Worm (Caenorhabditis elegans): Measurements from ENCODE around the gene lex-1.

lex-1 gene

ce11 chrIV:12044844-12045738 is 34.2 kb upstream of the lex-1 start:
- TF ChIP-seq klf-2 (GFP tag; conservative IDR thresholded peaks at IDR 0.05) (no peak), med-1 (GFP tag; optimal IDR thresholded peaks at IDR 0.05; ENCODE audit: insufficient read depth) (no peak), flt-1 (GFP tag; IDR thresholded peaks at IDR 0.05) (no peak), cog-1 (tag; optimal IDR thresholded peaks at IDR 0.05) (no peak), ztf-23 (GFP tag; IDR thresholded peaks at IDR 0.05) (no peak), tab-1 (GFP tag; IDR thresholded peaks at IDR 0.05) (no peak), ref-1 (GFP tag; conservative IDR thresholded peaks at IDR 0.05) (no peak), T22C8.4 (GFP tag; IDR thresholded peaks at IDR 0.05) (no peak), ztf-29 (GFP tag; IDR thresholded peaks at IDR 0.05) (no peak)

- TF ChIP-seq T22C8.4 (GFP tag; IDR thresholded peaks at IDR 0.05) (no peak), flt-1 (GFP tag; IDR thresholded peaks at IDR 0.05) (no peak), ref-1 (GFP tag; conservative IDR thresholded peaks at IDR 0.05) (no peak), ztf-29 (GFP tag; IDR thresholded peaks at IDR 0.05) (no peak), cog-1 (tag; optimal IDR thresholded peaks at IDR 0.05) (no peak), ztf-23 (GFP tag; IDR thresholded peaks at IDR 0.05) (no peak), tab-1 (GFP tag; IDR thresholded peaks at IDR 0.05) (no peak), med-1 (GFP tag; optimal IDR thresholded peaks at IDR 0.05; ENCODE audit: insufficient read depth) (no peak), klf-2 (GFP tag; conservative IDR thresholded peaks at IDR 0.05) (no peak)
Observed at ce11 chrIV:12046524-12047203, 32.6 kb upstream of the lex-1 start, which contains the start of gene T12G3.2. T12G3.2 (minus strand) TSS chrIV:12046967.

- TF ChIP-seq tab-1 (GFP tag; IDR thresholded peaks at IDR 0.05): no peak
Observed at ce11 chrIV:12047552-12048347, 31.5 kb upstream of the lex-1 start, which contains the start of gene T12G3.4. T12G3.4 (plus strand) TSS chrIV:12048256.

DNA sequence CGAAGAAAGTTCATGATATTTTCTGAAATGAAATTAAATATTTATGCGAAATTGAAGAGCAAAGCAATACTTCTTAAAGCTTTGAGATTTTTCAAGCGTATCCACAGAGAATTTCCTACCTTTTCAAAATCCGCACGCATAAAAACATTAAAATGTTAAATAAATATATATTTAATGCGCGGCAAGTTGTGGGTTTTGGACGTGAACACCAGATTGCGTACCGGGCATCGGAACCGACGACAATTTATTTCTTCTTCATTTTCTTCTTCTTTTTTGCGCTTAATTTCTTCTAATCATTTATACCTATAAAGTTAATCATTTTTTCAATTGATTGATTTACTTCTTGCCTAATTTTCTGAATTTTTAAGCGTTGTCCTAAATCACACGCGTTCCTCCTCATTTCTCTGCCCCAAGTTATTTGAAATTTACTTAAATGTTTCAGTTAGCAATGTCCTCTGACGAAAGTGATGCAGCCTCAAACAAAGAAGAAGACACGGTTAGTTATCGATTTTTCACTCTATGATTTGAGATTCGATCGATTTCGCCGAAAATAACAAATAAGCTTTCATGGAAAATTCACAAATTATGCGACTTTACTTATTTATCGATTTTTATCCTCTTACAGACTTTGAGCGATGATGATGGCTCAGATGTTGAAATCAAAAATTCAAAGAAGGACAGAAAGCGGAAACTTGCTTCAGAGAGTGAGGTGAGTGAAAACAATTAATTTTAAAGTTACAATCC is 28.1 kb upstream of the lex-1 start, which contains the start of the genes bre-5 and spt-5:
bre-5 (minus strand) TSS at position 167 of the 744 bp plus-strand sequence.
spt-5 (plus strand) TSS at position 443 of the 744 bp plus-strand sequence.
- TF ChIP-seq ztf-23 (GFP tag; IDR thresholded peaks at IDR 0.05) (no peak), med-1 (GFP tag; optimal IDR thresholded peaks at IDR 0.05; ENCODE audit: insufficient read depth) (no peak), ref-1 (GFP tag; conservative IDR thresholded peaks at IDR 0.05) (no peak), ztf-29 (GFP tag; IDR thresholded peaks at IDR 0.05) (no peak), T22C8.4 (GFP tag; IDR thresholded peaks at IDR 0.05) (peak; percentile 53; the same call in 1 of the 2 replicates), tab-1 (GFP tag; IDR thresholded peaks at IDR 0.05) (no peak), klf-2 (GFP tag; conservative IDR thresholded peaks at IDR 0.05) (no peak)

- TF ChIP-seq ref-1 (GFP tag; conservative IDR thresholded peaks at IDR 0.05) (no peak), ztf-29 (GFP tag; IDR thresholded peaks at IDR 0.05) (no peak), cog-1 (tag; optimal IDR thresholded peaks at IDR 0.05) (no peak), T22C8.4 (GFP tag; IDR thresholded peaks at IDR 0.05) (no peak), flt-1 (GFP tag; IDR thresholded peaks at IDR 0.05) (no peak), med-1 (GFP tag; optimal IDR thresholded peaks at IDR 0.05; ENCODE audit: insufficient read depth) (no peak), ztf-23 (GFP tag; IDR thresholded peaks at IDR 0.05) (no peak), tab-1 (GFP tag; IDR thresholded peaks at IDR 0.05) (no peak), klf-2 (GFP tag; conservative IDR thresholded peaks at IDR 0.05) (no peak)
Observed at ce11 chrIV:12052461-12052860, 26.8 kb upstream of the lex-1 start.

DNA sequence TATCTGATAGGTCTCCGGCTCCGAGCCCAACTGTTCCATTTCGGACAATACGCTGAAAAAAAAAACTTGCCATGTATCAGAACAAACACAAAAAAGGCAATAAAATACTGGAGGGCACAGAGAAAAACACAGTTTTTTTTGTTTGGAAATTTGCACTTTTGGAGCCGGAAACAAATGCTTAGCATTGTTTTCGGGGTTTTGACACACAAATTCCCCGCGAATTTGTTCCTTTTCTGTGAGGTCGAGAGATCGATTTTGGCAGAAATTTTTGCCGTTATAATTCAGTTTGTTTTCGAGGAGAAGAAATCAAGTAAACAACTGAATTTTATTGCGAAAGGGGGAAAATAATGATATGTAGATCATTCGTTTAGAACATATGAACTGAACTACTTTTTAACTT is 22.7 kb upstream of the lex-1 start, which contains the start of gene K08E4.2:
K08E4.2 (minus strand) TSS at position 54 of the 400 bp plus-strand sequence.
- TF ChIP-seq klf-2 (GFP tag; conservative IDR thresholded peaks at IDR 0.05) (no peak), med-1 (GFP tag; optimal IDR thresholded peaks at IDR 0.05; ENCODE audit: insufficient read depth) (no peak), ref-1 (GFP tag; conservative IDR thresholded peaks at IDR 0.05) (no peak), cog-1 (tag; optimal IDR thresholded peaks at IDR 0.05) (no peak), T22C8.4 (GFP tag; IDR thresholded peaks at IDR 0.05) (no peak), flt-1 (GFP tag; IDR thresholded peaks at IDR 0.05) (no peak), ztf-29 (GFP tag; IDR thresholded peaks at IDR 0.05) (no peak), tab-1 (GFP tag; IDR thresholded peaks at IDR 0.05) (no peak), ztf-23 (GFP tag; IDR thresholded peaks at IDR 0.05) (no peak)

ce11 chrIV:12057508-12057907 is 21.8 kb upstream of the lex-1 start, which contains the start of gene K08E4.3:
K08E4.3 (plus strand) TSS chrIV:12057742.
- no peak for TF ChIP-seq ztf-29 (GFP tag; IDR thresholded peaks at IDR 0.05)

DNA sequence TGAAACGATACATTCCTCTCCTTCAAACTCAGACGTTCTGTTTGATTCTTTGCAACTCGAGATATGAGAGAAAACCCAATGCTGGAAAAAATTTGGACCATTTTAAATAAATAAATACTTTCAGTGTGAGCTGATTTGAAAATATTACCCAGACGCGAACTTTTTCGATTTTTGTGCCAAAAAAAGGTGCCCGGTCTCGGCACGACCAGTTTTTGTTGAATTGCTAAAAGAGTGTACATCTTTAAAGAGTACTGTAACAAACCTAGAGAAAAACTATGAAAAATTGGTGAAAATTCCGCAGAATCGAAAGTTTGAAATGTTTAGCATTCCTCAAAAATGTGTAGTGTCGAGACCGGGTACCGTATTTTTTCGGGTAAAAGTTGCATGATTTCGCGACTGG is 18.0 kb upstream of the lex-1 start, which contains the start of gene K08E4.8:
K08E4.8 (minus strand) TSS at position 101 of the 400 bp plus-strand sequence.
- no peak for TF ChIP-seq med-1 (GFP tag; optimal IDR thresholded peaks at IDR 0.05; ENCODE audit: insufficient read depth)
- no peak for TF ChIP-seq ref-1 (GFP tag; conservative IDR thresholded peaks at IDR 0.05)
- no peak for TF ChIP-seq tab-1 (GFP tag; IDR thresholded peaks at IDR 0.05)
- no peak for TF ChIP-seq T22C8.4 (GFP tag; IDR thresholded peaks at IDR 0.05)
- no peak for TF ChIP-seq flt-1 (GFP tag; IDR thresholded peaks at IDR 0.05)
- no peak for TF ChIP-seq klf-2 (GFP tag; conservative IDR thresholded peaks at IDR 0.05)
- no peak for TF ChIP-seq ztf-29 (GFP tag; IDR thresholded peaks at IDR 0.05)
- TF ChIP-seq cog-1 (tag; optimal IDR thresholded peaks at IDR 0.05): no peak
- no peak for TF ChIP-seq ztf-23 (GFP tag; IDR thresholded peaks at IDR 0.05)

All from whole organism, midembryonic.